Worm (Caenorhabditis elegans) whole organism, L3 larva: Measurements from ENCODE around the gene K09A11.1.

Experiments used
- nhr-12 ChIP-seq: fragments of 150-350 bp; optimal IDR thresholded peaks from 2 replicates; lab custom pipeline; 2014; ENCODE audit warnings: missing biosample characterization, missing genetic modification characterization
- ztf-4 ChIP-seq: fragments of 150-350 bp; optimal IDR thresholded peaks from 2 replicates; lab custom pipeline; 2014; ENCODE audit warnings: missing biosample characterization, missing genetic modification characterization

DNA sequence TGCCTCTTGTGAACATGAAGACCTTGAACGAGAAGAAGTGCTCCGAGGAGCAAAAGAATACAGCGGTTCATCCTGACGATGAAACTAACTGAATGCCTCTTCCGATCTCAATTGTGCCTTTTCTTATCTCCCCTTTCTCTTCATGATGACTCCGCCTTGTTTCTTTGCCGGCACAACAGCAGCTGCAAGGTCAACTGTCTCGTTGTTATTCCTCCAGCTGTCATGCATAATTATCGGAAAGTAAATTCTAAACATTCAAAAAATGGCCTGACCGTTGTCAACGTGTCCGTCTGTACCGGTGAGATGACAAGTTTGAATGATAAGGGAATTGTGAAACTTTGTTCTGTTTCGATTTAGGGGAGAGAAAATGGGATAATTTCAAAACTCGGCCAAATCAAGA is 40.9 kb upstream of the K09A11.1 start, which contains the start of gene asp-4:
- no peak for TF ChIP-seq ztf-4 (tag; lab: Kevin White, UChicago)
- TF ChIP-seq nhr-12 (tag; lab: Kevin White, UChicago): no peak
